Worm (Caenorhabditis elegans): ENCODE data around the gene T15B7.1.

The T15B7.1 gene

DNA sequence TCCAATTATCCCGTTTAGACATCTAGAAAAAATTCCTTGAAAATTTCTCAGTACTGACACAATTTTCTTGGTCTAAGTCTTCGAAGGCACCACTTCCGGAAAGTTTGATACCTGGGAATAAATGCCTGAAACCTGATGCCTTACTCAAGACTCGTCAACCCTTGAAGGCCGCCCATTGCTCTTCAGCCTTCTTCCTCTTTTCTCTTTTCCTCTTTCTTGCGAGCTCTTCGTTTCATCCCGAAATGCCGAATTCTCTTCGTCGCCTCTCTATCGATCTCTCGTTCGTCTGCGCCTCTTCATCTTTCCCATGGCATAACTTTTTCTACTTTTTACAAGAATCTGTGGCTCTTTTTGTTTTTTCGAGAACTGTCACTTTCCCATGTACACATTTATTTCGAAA lies 51.1 kb downstream of the T15B7.1 start:
- TF ChIP-seq ahr-1 (tag; optimal IDR thresholded peaks at IDR 0.05) (no peak), ceh-19 (GFP tag; optimal IDR thresholded peaks at IDR 0.05) (peak; percentile 52), tbx-2 (tag; optimal IDR thresholded peaks at IDR 0.05) (peak; percentile 10), ref-2 (tag; optimal IDR thresholded peaks at IDR 0.05) (no peak), ceh-34 (tag; optimal IDR thresholded peaks at IDR 0.05) (peak; percentile 88), ceh-6 (GFP tag; optimal IDR thresholded peaks at IDR 0.05) (no peak), ceh-31 (tag; optimal IDR thresholded peaks at IDR 0.05) (peak; percentile 5), hlh-30 (tag; optimal IDR thresholded peaks at IDR 0.05; ENCODE audit: insufficient read depth) (no peak), syd-9 (tag; optimal IDR thresholded peaks at IDR 0.05) (peak; percentile 25), Y22D7AL.16 (tag; optimal IDR thresholded peaks at IDR 0.05) (no peak), dve-1 (tag; optimal IDR thresholded peaks at IDR 0.05) (no peak), madf-2 (tag; optimal IDR thresholded peaks at IDR 0.05) (no peak), unc-42 (tag; optimal IDR thresholded peaks at IDR 0.05) (peak; percentile 19), ceh-48 (tag; optimal IDR thresholded peaks at IDR 0.05) (peak; percentile 59), unc-55 (GFP tag; optimal IDR thresholded peaks at IDR 0.05) (no peak), dmd-4 (tag; optimal IDR thresholded peaks at IDR 0.05; ENCODE audit: borderline replicate concordance) (no peak), pag-3 (tag; optimal IDR thresholded peaks at IDR 0.05; ENCODE audit: borderline replicate concordance) (no peak)

DNA sequence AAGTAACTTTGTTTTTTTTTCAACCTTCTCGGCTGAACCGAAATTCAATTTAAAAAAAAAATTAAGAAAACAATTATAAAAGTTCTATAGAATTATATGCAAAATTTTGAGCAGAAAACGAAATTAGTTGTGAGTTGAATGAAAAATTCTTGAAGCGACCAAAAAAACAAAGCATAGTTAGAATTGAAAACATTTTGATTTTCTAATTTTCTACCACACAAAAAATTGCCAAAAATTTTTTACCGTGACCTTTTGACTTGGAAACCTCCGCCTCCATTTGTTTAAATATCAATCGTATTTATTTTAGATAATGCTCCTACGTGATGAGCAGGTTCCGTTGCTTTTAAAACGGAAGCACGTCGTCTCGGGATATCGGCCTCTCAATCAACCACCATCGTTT lies 52.2 kb downstream of the T15B7.1 start, which contains the start of gene K11C4.2:
TSS of gene K11C4.2 (plus strand) at position 301 of the 400 bp plus-strand sequence.
- TF ChIP-seq nhr-232 (tag; optimal IDR thresholded peaks at IDR 0.05) = no peak
- no peak for TF ChIP-seq pha-2 (tag; optimal IDR thresholded peaks at IDR 0.05)
- no peak for TF ChIP-seq odd-2 (tag; optimal IDR thresholded peaks at IDR 0.05)
- no peak for TF ChIP-seq F13H6.1 (tag; optimal IDR thresholded peaks at IDR 0.05)
- no peak for TF ChIP-seq nhr-11 (tag; optimal IDR thresholded peaks at IDR 0.05)
- no peak for TF ChIP-seq elt-4 (tag; optimal IDR thresholded peaks at IDR 0.05)
- TF ChIP-seq ztf-16 (tag; optimal IDR thresholded peaks at IDR 0.05) = no peak
- TF ChIP-seq mec-3 (tag; optimal IDR thresholded peaks at IDR 0.05; ENCODE audit: borderline replicate concordance) = no peak
- TF ChIP-seq ceh-6 (GFP tag; optimal IDR thresholded peaks at IDR 0.05) = no peak
- no peak for TF ChIP-seq hlh-6 (tag; optimal IDR thresholded peaks at IDR 0.05)
- TF ChIP-seq ceh-18 (tag; optimal IDR thresholded peaks at IDR 0.05) = no peak
- no peak for TF ChIP-seq unc-3 (GFP tag; conservative IDR thresholded peaks at IDR 0.05)
- no peak for TF ChIP-seq unc-3 (tag; optimal IDR thresholded peaks at IDR 0.05)
- TF ChIP-seq K09A11.1 (tag; optimal IDR thresholded peaks at IDR 0.05; ENCODE audit: insufficient read depth) = no peak

Data from whole organism, late embryonic.